Worm (Caenorhabditis elegans) whole organism, L3 larva: ENCODE measurements around the gene ndx-6.

Experiments used
- elt-1 ChIP-seq: fragments of 150-350 bp; optimal IDR thresholded peaks from 2 replicates; lab custom pipeline; 2014; ENCODE audit warnings: missing biosample characterization, missing genetic modification characterization
- nhr-11 ChIP-seq: fragments of 150-350 bp; optimal IDR thresholded peaks from 2 replicates; lab custom pipeline; 2014; ENCODE audit warnings: missing biosample characterization, missing genetic modification characterization
- nhr-12 ChIP-seq: fragments of 150-350 bp; optimal IDR thresholded peaks from 2 replicates; lab custom pipeline; 2014; ENCODE audit warnings: missing biosample characterization, missing genetic modification characterization
- nhr-77 ChIP-seq: fragments of 150-350 bp; optimal IDR thresholded peaks from 2 replicates; lab custom pipeline; 2014; ENCODE audit warnings: missing biosample characterization, missing genetic modification characterization
- pha-4 ChIP-seq: fragments of 150-350 bp; optimal IDR thresholded peaks from 2 replicates; lab custom pipeline; 2014; ENCODE audit warnings: missing biosample characterization, missing genetic modification reagents, missing genetic modification characterization
- skn-1 ChIP-seq: fragments of 150-350 bp; optimal IDR thresholded peaks from 2 replicates; lab custom pipeline; 2014; ENCODE audit warnings: missing biosample characterization, missing genetic modification characterization
- unc-62 ChIP-seq: fragments of 150-350 bp; sonication (generic microtip); optimal IDR thresholded peaks from 4 replicates; lab custom pipeline; 2014; ENCODE audit warnings: missing biosample characterization, missing genetic modification reagents, missing genetic modification characterization

DNA sequence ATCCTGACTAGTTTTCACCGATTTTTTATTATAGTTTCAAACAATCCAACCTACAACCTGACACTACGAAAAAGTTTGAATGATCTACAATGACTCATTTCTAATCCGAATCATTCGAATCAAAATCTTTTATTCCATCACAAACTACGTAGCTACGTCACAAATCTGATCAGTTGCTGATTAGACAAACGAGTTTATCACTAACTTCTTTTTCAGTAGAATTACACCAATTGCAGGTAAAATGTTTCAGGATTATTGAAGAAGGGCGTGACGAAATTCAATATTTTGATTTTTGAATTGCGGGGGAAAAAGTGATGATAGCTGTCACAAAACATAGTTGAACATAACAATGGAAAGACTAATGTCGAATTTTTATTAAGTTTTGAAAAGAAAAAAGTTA is 48.1 kb downstream of the ndx-6 start:
- TF ChIP-seq nhr-77 (tag; lab: Kevin White, UChicago) (no peak), unc-62 (GFP tag; lab: Kevin White, UChicago) (no peak), elt-1 (tag; lab: Kevin White, UChicago) (no peak), skn-1 (tag; lab: Kevin White, UChicago) (no peak), nhr-11 (tag; lab: Kevin White, UChicago) (no peak), pha-4 (tag; lab: Kevin White, UChicago) (no peak), nhr-12 (tag; lab: Kevin White, UChicago) (no peak)
